Worm (Caenorhabditis elegans) whole organism, L1 larva: Measurements from ENCODE around the gene nhr-280.

Experiments used
- C04F5.9 ChIP-seq: sonication (generic microtip); optimal IDR thresholded peaks from 2 replicates; lab custom pipeline; 2016; ENCODE audit warnings: missing genetic modification characterization, missing compliant biosample characterization
- C16A3.4 ChIP-seq: fragments of 150-350 bp; optimal IDR thresholded peaks from 2 replicates; lab custom pipeline; 2014; ENCODE audit warnings: missing biosample characterization, missing genetic modification characterization
- C34B4.2 ChIP-seq: sonication (generic microtip); optimal IDR thresholded peaks from 2 replicates; lab custom pipeline; 2017; ENCODE audit warnings: mild to moderate bottlenecking, missing genetic modification characterization, missing compliant biosample characterization
- F16B12.6 ChIP-seq: fragments of 150-350 bp; optimal IDR thresholded peaks from 2 replicates; lab custom pipeline; 2014; ENCODE audit warnings: missing biosample characterization, missing genetic modification characterization
- alr-1 ChIP-seq: fragments of 200-800 bp; sonication (Bioruptor generic); optimal IDR thresholded peaks from 2 replicates; lab custom pipeline; 2018; ENCODE audit warnings: borderline replicate concordance, mild to moderate bottlenecking, missing genetic modification characterization, missing compliant biosample characterization
- ceh-8 ChIP-seq: fragments of 200-800 bp; sonication (Bioruptor generic); optimal IDR thresholded peaks from 2 replicates; lab custom pipeline; 2018; ENCODE audit warnings: mild to moderate bottlenecking, missing genetic modification characterization, moderate library complexity, missing compliant biosample characterization
- ceh-82 ChIP-seq, 3 experiments: fragments of 150-350 bp in 1 of 3; sonication (generic microtip) in 2 of 3; optimal IDR thresholded peaks; 2 replicates each; lab custom pipeline; 2014 to 2017; ENCODE audit warnings: missing biosample characterization in 3 of 3, missing genetic modification characterization in 3 of 3
- ces-1 ChIP-seq: fragments of 150-350 bp; optimal IDR thresholded peaks from 2 replicates; lab custom pipeline; 2014; ENCODE audit warnings: missing biosample characterization, missing genetic modification reagents, missing genetic modification characterization
- dpl-1 ChIP-seq, 3 experiments: fragments of 150-350 bp in 2 of 3; sonication (generic microtip) in 1 of 3; optimal IDR thresholded peaks; 2 replicates each; lab custom pipeline; 2014 to 2017; ENCODE audit warnings: missing biosample characterization in 3 of 3, missing genetic modification characterization in 3 of 3, missing genetic modification reagents in 3 of 3
- dsc-1 ChIP-seq: sonication (generic microtip); optimal IDR thresholded peaks from 2 replicates; lab custom pipeline; 2016; ENCODE audit warnings: mild to moderate bottlenecking, missing genetic modification characterization, missing compliant biosample characterization
- efl-1 ChIP-seq, 4 experiments: fragments of 150-350 bp; optimal IDR thresholded peaks in 3 of 4; peaks in 1 of 4; 1 replicate in 1 of 4; 2 replicates in 3 of 4; lab custom pipeline; 2014; ENCODE audit warnings: missing biosample characterization in 2 of 4, missing genetic modification characterization in 2 of 4, missing genetic modification reagents in 2 of 4
- egl-13 ChIP-seq: sonication (generic microtip); optimal IDR thresholded peaks from 2 replicates; lab custom pipeline; 2016; ENCODE audit warnings: missing genotype, missing genetic modification reagents, missing genetic modification characterization, missing compliant biosample characterization
- egl-27 ChIP-seq, 2 experiments: fragments of 150-350 bp in 1 of 2; sonication (generic microtip); optimal IDR thresholded peaks; 3 replicates each; lab custom pipeline; 2017 to 2018; ENCODE audit warnings: missing biosample characterization in 2 of 2, missing genetic modification characterization in 2 of 2, missing genetic modification reagents in 2 of 2
- elt-2 ChIP-seq: sonication (generic microtip); optimal IDR thresholded peaks from 2 replicates; lab custom pipeline; 2016; ENCODE audit warnings: missing genetic modification characterization, mild to moderate bottlenecking, inconsistent platforms, missing compliant biosample characterization, missing genetic modification reagents
- ets-5 ChIP-seq: fragments of 200-800 bp; sonication (Bioruptor generic); IDR thresholded peaks from 2 replicates; pipeline ENCODE4 v1.3.6; 2022; ENCODE audit warnings: missing genetic modification characterization, missing compliant biosample characterization
- fkh-10 ChIP-seq: sonication (generic microtip); optimal IDR thresholded peaks from 2 replicates; lab custom pipeline; 2017; ENCODE audit warnings: missing biosample characterization, missing genetic modification reagents, missing genetic modification characterization
- fkh-4 ChIP-seq: sonication (generic microtip); optimal IDR thresholded peaks from 2 replicates; lab custom pipeline; 2016; ENCODE audit warnings: missing compliant biosample characterization, missing genetic modification characterization, borderline replicate concordance
- fkh-8 ChIP-seq: sonication (generic microtip); optimal IDR thresholded peaks from 2 replicates; lab custom pipeline; 2016; ENCODE audit warnings: mild to moderate bottlenecking, missing genetic modification characterization, missing compliant biosample characterization
- grh-1 ChIP-seq: fragments of 200-800 bp; sonication (Bioruptor generic); IDR thresholded peaks from 2 replicates; pipeline ENCODE4 v1.3.6; 2022; ENCODE audit warnings: missing genetic modification reagents, missing genetic modification characterization, missing compliant biosample characterization
- hlh-4 ChIP-seq: sonication (generic microtip); optimal IDR thresholded peaks from 2 replicates; lab custom pipeline; 2016; ENCODE audit warnings: mild to moderate bottlenecking, missing genetic modification characterization, missing compliant biosample characterization
- hpl-2 ChIP-seq: fragments of 150-350 bp; optimal IDR thresholded peaks from 2 replicates; lab custom pipeline; 2014; ENCODE audit warnings: missing biosample characterization, missing genetic modification reagents, missing genetic modification characterization
- isw-1 ChIP-seq: fragments of 200-800 bp; sonication (Bioruptor generic); IDR thresholded peaks from 2 replicates; pipeline ENCODE4 v1.3.6; 2022; ENCODE audit warnings: missing genetic modification characterization, missing compliant biosample characterization
- lin-14 ChIP-seq: fragments of 200-800 bp; sonication (Bioruptor generic); optimal IDR thresholded peaks from 2 replicates; lab custom pipeline; 2018; ENCODE audit warnings: mild to moderate bottlenecking, missing genetic modification characterization, moderate library complexity, missing compliant biosample characterization
- lin-15B ChIP-seq: fragments of 150-350 bp; sonication (generic microtip); optimal IDR thresholded peaks from 3 replicates; lab custom pipeline; 2014; ENCODE audit warnings: missing biosample characterization, missing genetic modification characterization
- lin-35 ChIP-seq, 2 experiments: fragments of 150-350 bp; optimal IDR thresholded peaks; 2 replicates each; lab custom pipeline; 2014; ENCODE audit warnings: missing biosample characterization in 2 of 2, missing genetic modification characterization in 2 of 2, missing genetic modification reagents in 2 of 2
- mab-9 ChIP-seq: fragments of 200-800 bp; sonication (Bioruptor generic); IDR thresholded peaks from 2 replicates; pipeline ENCODE4 v1.3.6; 2022; ENCODE audit warnings: missing genetic modification reagents, missing genetic modification characterization, missing compliant biosample characterization
- mep-1 ChIP-seq: fragments of 150-350 bp; optimal IDR thresholded peaks from 2 replicates; lab custom pipeline; 2014; ENCODE audit warnings: missing biosample characterization, missing genetic modification characterization
- nhr-12 ChIP-seq: sonication (generic microtip); optimal IDR thresholded peaks from 2 replicates; lab custom pipeline; 2017; ENCODE audit warnings: missing biosample characterization, missing genetic modification characterization
- nhr-19 ChIP-seq: fragments of 200-800 bp; sonication (Bioruptor generic); conservative IDR thresholded peaks from 2 replicates; pipeline ENCODE4 v1.3.6; 2022; ENCODE audit warnings: missing genetic modification characterization, missing compliant biosample characterization
- nhr-237 ChIP-seq: fragments of 150-350 bp; optimal IDR thresholded peaks from 2 replicates; lab custom pipeline; 2014; ENCODE audit warnings: missing biosample characterization, missing genetic modification characterization
- nhr-28 ChIP-seq: fragments of 150-350 bp; optimal IDR thresholded peaks from 2 replicates; lab custom pipeline; 2014; ENCODE audit warnings: missing biosample characterization, missing genetic modification characterization
- nhr-47 ChIP-seq: sonication (generic microtip); optimal IDR thresholded peaks from 2 replicates; lab custom pipeline; 2016; ENCODE audit warnings: mild to moderate bottlenecking, missing genetic modification characterization, moderate library complexity, missing compliant biosample characterization
- nhr-71 ChIP-seq: sonication (generic microtip); optimal IDR thresholded peaks from 2 replicates; lab custom pipeline; 2016; ENCODE audit warnings: mild to moderate bottlenecking, missing genetic modification characterization, moderate library complexity, missing compliant biosample characterization
- nhr-77 ChIP-seq: fragments of 150-350 bp; optimal IDR thresholded peaks from 2 replicates; lab custom pipeline; 2014; ENCODE audit warnings: missing biosample characterization, missing genetic modification characterization
- pag-3 ChIP-seq: sonication (generic microtip); optimal IDR thresholded peaks from 2 replicates; lab custom pipeline; 2017; ENCODE audit warnings: missing genetic modification characterization, mild to moderate bottlenecking, missing compliant biosample characterization, antibody characterized with exemption, borderline replicate concordance; ENCODE audit not compliant: insufficient read depth
- skn-1 ChIP-seq: fragments of 150-350 bp; optimal IDR thresholded peaks from 2 replicates; lab custom pipeline; 2014; ENCODE audit warnings: missing biosample characterization, missing genetic modification characterization
- snpc-4 ChIP-seq: fragments of 150-350 bp; optimal IDR thresholded peaks from 2 replicates; lab custom pipeline; 2014; ENCODE audit warnings: missing biosample characterization, missing genetic modification characterization
- sptf-1 ChIP-seq: fragments of 150-350 bp; optimal IDR thresholded peaks from 2 replicates; lab custom pipeline; 2014; ENCODE audit warnings: missing biosample characterization, missing genetic modification characterization
- sup-37 ChIP-seq: fragments of 200-800 bp; sonication (Bioruptor generic); optimal IDR thresholded peaks from 2 replicates; lab custom pipeline; 2018; ENCODE audit warnings: mild to moderate bottlenecking, missing genetic modification characterization, missing compliant biosample characterization
- swsn-7 ChIP-seq: sonication (generic microtip); optimal IDR thresholded peaks from 2 replicates; lab custom pipeline; 2016; ENCODE audit warnings: missing genetic modification characterization, missing compliant biosample characterization
- unc-30 ChIP-seq: sonication (generic microtip); optimal IDR thresholded peaks from 2 replicates; lab custom pipeline; 2017; ENCODE audit warnings: missing biosample characterization, missing genetic modification characterization
- unc-86 ChIP-seq: sonication (generic microtip); optimal IDR thresholded peaks from 2 replicates; lab custom pipeline; 2016; ENCODE audit warnings: missing genetic modification characterization, missing compliant biosample characterization
- unc-98 ChIP-seq: fragments of 200-800 bp; sonication (Bioruptor generic); IDR thresholded peaks from 2 replicates; pipeline ENCODE4 v1.3.6; 2022; ENCODE audit warnings: missing genetic modification characterization, missing compliant biosample characterization
- zag-1 ChIP-seq: fragments of 150-350 bp; optimal IDR thresholded peaks from 2 replicates; lab custom pipeline; 2014; ENCODE audit warnings: missing biosample characterization, missing genetic modification characterization

Gene nhr-280

ce11 chrIII:171617-172016, 41.1 kb upstream of the nhr-280 start, which contains the start of the genes F40G9.9 and F40G9.12:
F40G9.9 (minus strand) TSS chrIII:171717.
F40G9.12 (plus strand) TSS chrIII:171847.
- no peak for TF ChIP-seq alr-1 (tag; lab: Kevin White, UChicago)
- TF ChIP-seq mep-1: no peak
- TF ChIP-seq nhr-19: no peak
- TF ChIP-seq C34B4.2 (tag; lab: Kevin White, UChicago): no peak
- no peak for TF ChIP-seq mab-9
- TF ChIP-seq unc-86: no peak
- no peak for TF ChIP-seq zag-1 (tag; lab: Kevin White, UChicago)
- TF ChIP-seq ceh-82 (tag; optimal IDR thresholded peaks at IDR 0.05; lab: Kevin White, UChicago): no peak

- TF ChIP-seq sup-37 (GFP tag; lab: Kevin White, UChicago): no peak
- no peak for TF ChIP-seq hpl-2
- no peak for TF ChIP-seq nhr-12 (tag; lab: Kevin White, UChicago)
- no peak for TF ChIP-seq isw-1
- TF ChIP-seq lin-14 (GFP tag; lab: Kevin White, UChicago): no peak
- TF ChIP-seq ces-1: no peak
- no peak for TF ChIP-seq skn-1 (tag; lab: Kevin White, UChicago)
- TF ChIP-seq alr-1 (tag; lab: Kevin White, UChicago): no peak
- no peak for TF ChIP-seq nhr-237 (tag; lab: Kevin White, UChicago)
- TF ChIP-seq unc-98 (GFP tag; lab: Robert Waterston, UW): no peak
- no peak for TF ChIP-seq nhr-47 (tag; lab: Kevin White, UChicago)
- TF ChIP-seq fkh-4 (tag; lab: Kevin White, UChicago): no peak
- no peak for TF ChIP-seq hlh-4 (tag; lab: Kevin White, UChicago)
- TF ChIP-seq efl-1 (optimal IDR thresholded peaks at IDR 0.05; lab: Kevin White, UChicago): no peak
- no peak for TF ChIP-seq efl-1 (GFP tag; optimal IDR thresholded peaks at IDR 0.05 in 1 of 2; lab: Kevin White, UChicago)
- TF ChIP-seq dsc-1 (tag; lab: Kevin White, UChicago): no peak
- TF ChIP-seq dpl-1 (GFP tag; optimal IDR thresholded peaks at IDR 0.05; lab: Kevin White, UChicago): no peak
Measured at ce11 chrIII:169478-169877, 38.9 kb upstream of the nhr-280 start, which contains the start of gene F40G9.18. F40G9.18 (minus strand) TSS chrIII:169578.

- TF ChIP-seq fkh-4 (tag; lab: Kevin White, UChicago) (no peak), ceh-8 (GFP tag; lab: Kevin White, UChicago) (no peak), lin-14 (GFP tag; lab: Kevin White, UChicago) (no peak), snpc-4 (tag; lab: Kevin White, UChicago) (no peak), nhr-28 (tag; lab: Kevin White, UChicago) (no peak), ceh-82 (tag; optimal IDR thresholded peaks at IDR 0.05; lab: Kevin White, UChicago) (no peak), unc-30 (no peak), F16B12.6 (tag; lab: Kevin White, UChicago) (no peak), lin-35 (GFP tag; optimal IDR thresholded peaks at IDR 0.05; lab: Kevin White, UChicago) (no peak), C34B4.2 (tag; lab: Kevin White, UChicago) (no peak), C04F5.9 (tag; lab: Kevin White, UChicago) (no peak), fkh-10 (GFP tag; lab: Kevin White, UChicago) (no peak), grh-1 (GFP tag; lab: Robert Waterston, UW) (no peak)
Measured at ce11 chrIII:165390-165789, 34.8 kb upstream of the nhr-280 start, which contains the start of gene F40G9.7. F40G9.7 (plus strand) TSS chrIII:165690.

ce11 chrIII:164775-165174, 34.2 kb upstream of the nhr-280 start, which contains the start of gene F40G9.8:
F40G9.8 (minus strand) TSS chrIII:164875.
- TF ChIP-seq mab-9 (no peak), ets-5 (GFP tag; lab: Robert Waterston, UW) (no peak), nhr-77 (tag; lab: Kevin White, UChicago) (no peak), C16A3.4 (tag; lab: Kevin White, UChicago) (no peak), egl-27 (tag; optimal IDR thresholded peaks at IDR 0.05; lab: Kevin White, UChicago) (no peak), fkh-8 (tag; lab: Kevin White, UChicago) (no peak), egl-13 (tag; lab: Kevin White, UChicago) (no peak), lin-15B (no peak), nhr-71 (no peak), pag-3 (tag; lab: Kevin White, UChicago) (no peak), dsc-1 (tag; lab: Kevin White, UChicago) (no peak), elt-2 (tag; lab: Kevin White, UChicago) (no peak), efl-1 (optimal IDR thresholded peaks at IDR 0.05; lab: Kevin White, UChicago) (no peak), efl-1 (GFP tag; optimal IDR thresholded peaks at IDR 0.05 in 1 of 2; lab: Kevin White, UChicago) (no peak), grh-1 (GFP tag; lab: Robert Waterston, UW) (no peak), sptf-1 (no peak), swsn-7 (no peak)
